Fruit fly (Drosophila melanogaster) whole organism, larva: ENCODE results near the gene CG17129.

Source experiments
- noc ChIP-seq: fragments of 200-800 bp; sonication (Bioruptor generic); optimal IDR thresholded peaks from 3 replicates; lab custom pipeline; 2019; ENCODE audit warnings: missing biosample characterization, mild to moderate bottlenecking, missing genetic modification characterization, moderate library complexity

CG17129 gene

DNA sequence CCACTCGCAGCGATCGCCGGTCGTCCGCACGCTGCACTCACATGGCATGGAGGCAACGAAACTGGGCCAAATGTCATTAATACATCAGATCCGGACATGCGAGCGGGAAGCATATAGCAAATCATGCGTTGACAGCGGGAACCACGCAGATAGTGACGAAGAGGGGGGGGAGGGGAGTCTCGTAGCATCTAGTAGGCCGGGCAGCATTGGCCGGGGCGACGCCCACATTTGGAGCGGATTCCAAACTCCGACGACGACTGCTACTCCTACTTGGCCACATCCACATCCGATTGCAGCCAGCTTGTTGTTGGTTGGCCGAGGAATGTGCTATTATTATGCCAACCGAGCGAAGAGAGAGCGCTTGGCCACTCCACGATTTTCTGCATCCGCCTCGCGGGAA, 44.6 kb downstream of the CG17129 start:
- no peak for TF ChIP-seq noc

DNA sequence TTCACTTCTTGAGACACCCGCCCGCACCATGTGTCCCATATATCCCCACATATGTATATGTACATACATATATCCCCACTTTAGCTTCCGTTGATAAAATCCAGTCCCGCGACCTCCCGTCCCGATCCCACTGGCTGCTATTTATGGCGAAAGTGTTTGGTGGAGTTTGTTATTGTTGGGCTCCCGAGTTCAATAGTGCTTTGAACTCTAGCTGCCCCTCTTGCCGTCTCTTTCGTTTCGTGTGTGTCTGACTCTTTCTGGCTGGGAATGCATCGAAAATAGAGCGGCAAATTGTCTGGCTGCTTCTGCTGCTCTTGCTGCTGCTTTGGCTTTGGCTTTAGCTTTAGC, 45.1 kb downstream of the CG17129 start:
- no peak for TF ChIP-seq noc

DNA sequence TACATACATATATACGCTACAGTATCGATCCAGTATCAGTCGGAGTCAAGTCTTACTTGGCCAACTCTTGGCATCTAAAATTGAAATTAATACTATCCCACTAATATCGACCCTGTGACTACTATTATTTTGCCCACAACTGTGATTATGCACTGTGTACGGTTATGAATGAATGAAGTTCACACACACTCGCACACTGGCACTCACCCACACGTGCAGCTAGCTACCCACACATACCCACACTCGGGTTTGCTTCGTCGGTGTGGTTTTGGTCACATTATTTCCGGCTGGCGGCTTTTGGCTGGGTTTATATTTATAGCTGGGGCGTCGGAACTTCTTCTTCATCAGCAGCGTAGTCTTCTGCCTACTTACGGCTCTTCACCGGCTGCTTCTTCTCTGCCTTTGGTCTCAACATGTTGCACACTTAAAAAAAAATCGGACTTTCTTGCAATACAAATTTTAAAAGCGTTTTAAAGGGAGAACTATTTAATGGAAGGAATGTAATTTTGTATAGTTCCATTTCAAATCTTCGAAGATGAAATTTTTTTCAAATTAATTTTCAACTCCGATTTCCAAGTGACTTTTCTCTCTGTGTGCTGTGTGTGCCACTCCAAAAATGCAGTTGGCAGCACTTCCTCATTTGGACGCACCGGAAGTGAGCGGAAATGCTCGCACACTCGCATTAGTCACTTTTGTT, 45.7 kb downstream of the CG17129 start:
- peak; percentile 30 for TF ChIP-seq noc

DNA sequence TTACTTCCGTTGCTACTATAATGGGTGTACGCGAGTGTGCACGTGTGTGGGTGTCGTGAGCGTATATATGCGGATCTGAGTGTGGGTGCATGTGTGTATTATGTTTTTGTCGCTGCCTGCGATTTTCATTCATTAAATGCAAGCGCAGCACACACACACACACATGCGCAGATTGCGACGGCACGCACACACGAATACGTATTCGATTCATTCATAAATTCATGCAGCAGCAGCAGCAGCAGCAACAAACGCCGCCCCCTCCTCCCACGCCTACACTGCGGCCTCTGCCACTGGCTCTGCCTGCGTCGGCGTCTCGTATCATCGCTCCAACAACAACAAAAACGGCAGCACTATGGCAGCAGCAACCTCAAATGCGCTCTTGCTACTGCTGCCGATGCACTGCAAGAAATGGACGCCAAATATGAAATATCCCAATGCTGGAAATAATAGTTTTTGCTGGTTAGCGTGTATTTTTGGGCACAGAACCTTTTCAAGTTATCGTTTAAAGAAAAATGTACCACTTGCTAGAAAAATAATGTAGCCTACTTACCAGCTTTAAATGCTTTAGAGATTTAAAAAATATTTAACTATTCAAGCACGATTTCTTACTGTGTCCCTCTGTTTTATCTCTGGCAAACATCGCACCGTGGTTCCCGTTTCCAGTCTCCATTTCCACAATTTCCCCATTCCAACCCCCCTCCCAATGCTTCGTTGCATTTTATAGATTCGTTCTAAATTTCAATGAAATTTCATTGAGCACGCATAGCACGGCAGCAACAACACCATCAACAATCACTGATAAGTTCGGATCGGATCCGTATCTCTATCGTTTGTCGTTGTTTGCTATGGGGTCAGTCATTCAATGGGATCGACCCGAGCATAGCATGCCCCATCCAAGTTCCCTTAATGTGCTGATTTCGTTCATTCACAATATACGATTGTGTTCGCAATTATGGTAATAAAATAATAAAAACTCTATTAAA, 46.6 kb downstream of the CG17129 start:
- no peak for TF ChIP-seq noc

DNA sequence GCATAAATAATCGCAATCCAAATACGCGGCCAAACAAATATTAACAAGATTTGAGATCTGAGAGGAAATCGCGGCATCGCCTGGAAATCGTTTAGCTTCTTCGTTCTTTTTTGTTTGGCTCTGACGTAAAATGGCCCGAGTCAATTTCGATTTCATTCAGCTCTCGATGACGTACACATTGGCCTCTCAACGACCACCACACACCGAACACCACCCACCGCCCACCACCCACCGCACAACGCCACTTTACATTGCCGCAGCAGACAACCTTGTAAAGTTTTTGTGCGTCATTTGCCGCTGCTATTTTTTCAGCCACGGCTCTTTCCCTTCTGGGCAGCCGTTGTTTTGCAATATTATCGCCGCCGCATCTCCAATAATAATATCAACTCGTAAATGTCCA, 48.1 kb downstream of the CG17129 start:
- TF ChIP-seq noc = no peak

DNA sequence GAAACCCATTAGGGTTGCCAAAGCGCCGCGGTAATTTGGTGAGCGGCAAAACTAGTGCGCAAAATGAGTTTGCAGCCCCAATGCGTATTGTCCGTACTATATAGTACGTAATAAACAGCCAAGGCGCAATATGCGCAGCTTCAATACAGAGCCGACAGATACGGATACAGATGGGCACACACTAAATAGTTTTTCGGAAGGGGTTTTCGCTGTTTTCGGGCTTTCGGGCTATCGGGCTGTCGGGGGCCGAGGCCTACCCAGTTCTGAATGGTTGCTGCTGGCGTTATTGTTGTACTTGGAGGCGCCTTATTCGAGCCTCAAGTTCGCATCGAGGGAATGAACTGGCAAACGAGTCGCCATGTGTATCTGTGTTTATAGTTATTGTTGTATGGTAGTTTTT, 49.5 kb downstream of the CG17129 start:
- no peak for TF ChIP-seq noc

DNA sequence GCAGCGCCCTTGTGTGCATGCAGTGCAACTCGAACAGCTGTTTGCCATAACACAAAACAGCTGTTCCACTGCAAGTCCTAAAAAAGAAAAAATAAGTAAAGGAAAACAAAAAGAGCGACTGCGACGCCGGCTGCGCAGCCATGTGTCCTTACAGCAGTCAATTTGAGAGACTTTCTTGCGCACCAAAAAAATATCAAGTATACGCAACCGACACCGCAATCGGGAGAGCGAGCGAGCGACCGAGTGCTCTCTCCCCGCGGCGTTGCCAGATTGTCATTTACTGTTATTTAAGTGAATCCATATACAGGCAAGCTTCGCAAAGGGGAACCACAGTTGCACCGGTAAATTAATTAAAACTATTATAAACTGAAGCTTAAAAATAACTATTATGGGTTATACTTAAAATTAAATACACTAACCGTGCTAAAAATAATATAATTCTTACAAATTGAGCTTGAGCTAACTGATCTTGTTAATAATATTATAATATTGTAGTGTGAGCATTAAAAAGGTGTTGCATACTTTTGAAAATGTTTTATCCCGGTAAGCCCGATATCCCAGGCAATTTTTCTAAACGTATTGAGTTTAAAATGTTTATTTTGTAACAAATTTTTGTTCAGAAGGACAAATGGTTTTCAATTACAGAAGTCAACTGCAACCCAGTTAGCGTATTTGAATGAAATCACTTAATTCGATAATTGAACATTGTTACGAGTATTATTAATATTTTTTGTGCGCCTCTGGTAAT, 50.0 kb downstream of the CG17129 start:
- TF ChIP-seq noc = peak; percentile 15

DNA sequence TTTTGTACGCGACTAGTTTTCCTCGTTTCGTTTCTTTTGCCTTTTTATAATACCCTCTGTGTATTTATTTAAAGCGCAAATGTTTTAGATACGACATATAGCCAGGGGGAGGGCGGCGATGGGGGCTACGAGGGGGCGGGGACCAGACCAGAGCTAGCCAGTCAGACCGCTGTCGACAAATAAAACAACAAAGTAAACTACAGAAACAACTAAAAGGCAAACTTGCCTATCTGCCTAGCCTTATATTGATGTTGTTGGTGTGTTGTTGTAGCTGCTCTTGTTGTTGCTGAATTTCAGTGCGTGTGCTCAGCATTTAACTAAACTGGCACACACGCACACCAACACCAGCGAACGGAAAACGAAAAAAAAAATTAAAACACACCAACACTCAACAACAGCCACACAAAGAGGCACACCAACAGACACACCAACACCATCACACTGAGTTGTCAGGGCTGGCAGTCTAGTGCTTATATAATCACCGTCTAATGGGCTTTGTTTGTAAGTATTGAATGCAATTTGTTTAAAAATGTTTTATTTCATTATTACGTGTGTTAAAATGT, 50.7 kb downstream of the CG17129 start:
- no peak for TF ChIP-seq noc

DNA sequence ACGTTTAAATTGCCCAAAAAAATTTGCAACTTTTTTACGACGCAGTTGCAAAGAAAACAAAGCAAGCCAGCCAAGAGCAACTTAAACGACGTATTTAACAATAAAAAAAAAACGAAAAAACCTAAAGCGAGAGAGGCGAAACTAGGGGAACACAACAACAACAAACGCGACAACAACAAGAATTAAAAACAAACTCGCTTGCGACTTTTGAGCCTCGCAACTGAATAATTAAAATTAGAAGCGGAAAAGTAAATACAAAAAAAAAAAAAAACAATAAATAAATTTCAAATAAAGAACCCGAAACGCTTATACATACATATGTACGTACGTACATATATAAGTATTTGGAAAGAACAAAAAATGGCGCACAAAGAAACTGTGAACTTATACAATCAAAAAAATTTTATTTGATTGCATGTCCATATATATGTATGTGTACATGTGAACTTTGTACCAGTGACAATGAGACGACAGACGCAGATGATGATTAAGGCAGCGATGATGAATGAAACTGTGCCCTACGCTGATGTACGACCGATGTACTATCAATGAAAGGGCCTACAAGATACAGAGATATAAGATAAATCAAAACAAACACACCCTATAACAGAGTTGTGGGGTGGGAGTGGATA, 51.4 kb downstream of the CG17129 start:
- no peak for TF ChIP-seq noc
